Fruit fly (Drosophila melanogaster): ENCODE data around the gene CG15408.
A peak's percentile ranks its signal among the peaks of the same experiment; 100 is the strongest.

The CG15408 gene

dm6 chr2L:3369822-3370221 lies 37.2 kb downstream of the CG15408 start:
- TF ChIP-seq tj (GFP tag; optimal IDR thresholded peaks at IDR 0.05) (peak; percentile 49), kay (GFP tag; ENCODE audit: borderline replicate concordance) (peak; percentile 73), CG11617 (GFP tag; optimal IDR thresholded peaks at IDR 0.05) (no peak)

- TF ChIP-seq cnc (optimal IDR thresholded peaks at IDR 0.05) (no peak), CG14711 (tag; optimal IDR thresholded peaks at IDR 0.05) (no peak), pad (GFP tag; optimal IDR thresholded peaks at IDR 0.05) (no peak), ovo (GFP tag; optimal IDR thresholded peaks at IDR 0.05) (no peak), Mnt (GFP tag; optimal IDR thresholded peaks at IDR 0.05) (no peak), CG7101 (tag; optimal IDR thresholded peaks at IDR 0.05) (no peak), CG7045 (GFP tag; optimal IDR thresholded peaks at IDR 0.05) (no peak), kay (GFP tag; ENCODE audit: borderline replicate concordance) (peak; percentile 80), Clk (GFP tag; optimal IDR thresholded peaks at IDR 0.05) (no peak), tj (GFP tag; optimal IDR thresholded peaks at IDR 0.05) (peak; percentile 92), CG33017 (tag; optimal IDR thresholded peaks at IDR 0.05) (no peak), CG1620 (GFP tag; optimal IDR thresholded peaks at IDR 0.05) (no peak)
Measured at dm6 chr2L:3370920-3371319, 38.3 kb downstream of the CG15408 start.

dm6 chr2L:3371340-3371739 lies 38.7 kb downstream of the CG15408 start:
- TF ChIP-seq CG14711 (tag; optimal IDR thresholded peaks at IDR 0.05), result no peak
- TF ChIP-seq kay (GFP tag; ENCODE audit: borderline replicate concordance), result no peak
- peak; percentile 24 for TF ChIP-seq CG11617 (GFP tag; optimal IDR thresholded peaks at IDR 0.05)
- peak; percentile 49 for TF ChIP-seq cic (GFP tag; optimal IDR thresholded peaks at IDR 0.05)
- no peak for TF ChIP-seq bab1 (GFP tag; optimal IDR thresholded peaks at IDR 0.05)
- peak; percentile 48 for TF ChIP-seq Mnt (GFP tag; optimal IDR thresholded peaks at IDR 0.05)
- no peak for TF ChIP-seq cnc (optimal IDR thresholded peaks at IDR 0.05)
- TF ChIP-seq CG7045 (GFP tag; optimal IDR thresholded peaks at IDR 0.05), result peak; percentile 11
- peak; percentile 35 for TF ChIP-seq CG12768 (GFP tag; optimal IDR thresholded peaks at IDR 0.05)
- TF ChIP-seq toe (GFP tag; optimal IDR thresholded peaks at IDR 0.05), result no peak
- peak; percentile 24 for TF ChIP-seq CG33017 (tag; optimal IDR thresholded peaks at IDR 0.05)
- no peak for TF ChIP-seq ovo (GFP tag; optimal IDR thresholded peaks at IDR 0.05)
- peak; percentile 45 for TF ChIP-seq tj (GFP tag; optimal IDR thresholded peaks at IDR 0.05)
- no peak for TF ChIP-seq pad (GFP tag; optimal IDR thresholded peaks at IDR 0.05)
- TF ChIP-seq Hr96 (GFP tag; optimal IDR thresholded peaks at IDR 0.05), result no peak

- TF ChIP-seq ovo (GFP tag; optimal IDR thresholded peaks at IDR 0.05), result no peak
- peak; percentile 25 for TF ChIP-seq kay (GFP tag; ENCODE audit: borderline replicate concordance)
Measured at dm6 chr2L:3371776-3372383, 39.3 kb downstream of the CG15408 start.

dm6 chr2L:3372483-3372929 lies 39.9 kb downstream of the CG15408 start:
- no peak for TF ChIP-seq CG5204 (GFP tag; optimal IDR thresholded peaks at IDR 0.05)
- TF ChIP-seq Mnt (GFP tag; optimal IDR thresholded peaks at IDR 0.05), result no peak
- TF ChIP-seq CG14711 (tag; optimal IDR thresholded peaks at IDR 0.05), result peak; percentile 13
- no peak for TF ChIP-seq pad (GFP tag; optimal IDR thresholded peaks at IDR 0.05)
- peak; percentile 35 for TF ChIP-seq CG1620 (GFP tag; optimal IDR thresholded peaks at IDR 0.05)
- no peak for TF ChIP-seq CG33017 (tag; optimal IDR thresholded peaks at IDR 0.05)
- peak; percentile 2 for TF ChIP-seq Clk (GFP tag; optimal IDR thresholded peaks at IDR 0.05)
- no peak for TF ChIP-seq ovo (GFP tag; optimal IDR thresholded peaks at IDR 0.05)
- peak; percentile 1 for TF ChIP-seq tj (GFP tag; optimal IDR thresholded peaks at IDR 0.05)
- peak; percentile 23 for TF ChIP-seq CG11617 (GFP tag; optimal IDR thresholded peaks at IDR 0.05)
- peak; percentile 18 for TF ChIP-seq bab1 (GFP tag; optimal IDR thresholded peaks at IDR 0.05)
- peak; percentile 37 for TF ChIP-seq CG7101 (tag; optimal IDR thresholded peaks at IDR 0.05)

- TF ChIP-seq CG14711 (tag; optimal IDR thresholded peaks at IDR 0.05) (peak; percentile 50), toe (GFP tag; optimal IDR thresholded peaks at IDR 0.05) (no peak), Hr96 (GFP tag; optimal IDR thresholded peaks at IDR 0.05) (no peak), CG11617 (GFP tag; optimal IDR thresholded peaks at IDR 0.05) (no peak), CG7101 (tag; optimal IDR thresholded peaks at IDR 0.05) (peak; percentile 57), cnc (optimal IDR thresholded peaks at IDR 0.05) (no peak), CG5204 (GFP tag; optimal IDR thresholded peaks at IDR 0.05) (no peak), kay (GFP tag; ENCODE audit: borderline replicate concordance) (peak; percentile 57), Mnt (GFP tag; optimal IDR thresholded peaks at IDR 0.05) (peak; percentile 34), pad (GFP tag; optimal IDR thresholded peaks at IDR 0.05) (peak; percentile 43), cic (GFP tag; optimal IDR thresholded peaks at IDR 0.05) (no peak), CG12768 (GFP tag; optimal IDR thresholded peaks at IDR 0.05) (peak; percentile 23), CG7045 (GFP tag; optimal IDR thresholded peaks at IDR 0.05) (no peak), Crg-1 (GFP tag; optimal IDR thresholded peaks at IDR 0.05) (peak; percentile 54), ovo (GFP tag; optimal IDR thresholded peaks at IDR 0.05) (peak; percentile 17), bab1 (GFP tag; optimal IDR thresholded peaks at IDR 0.05) (peak; percentile 51), CG33017 (tag; optimal IDR thresholded peaks at IDR 0.05) (no peak), CG1620 (GFP tag; optimal IDR thresholded peaks at IDR 0.05) (peak; percentile 26), Clk (GFP tag; optimal IDR thresholded peaks at IDR 0.05) (no peak), tj (GFP tag; optimal IDR thresholded peaks at IDR 0.05) (no peak)
Measured at dm6 chr2L:3373242-3373641, 40.6 kb downstream of the CG15408 start, which contains the start of gene GramD1B. TSS of gene GramD1B (minus strand) at chr2L:3373372.

dm6 chr2L:3375611-3376010 lies 43.0 kb downstream of the CG15408 start, which contains the start of gene CG15412:
TSS of gene CG15412 (minus strand) at chr2L:3375711.
- TF ChIP-seq Clk (GFP tag; optimal IDR thresholded peaks at IDR 0.05) (no peak), CG7045 (GFP tag; optimal IDR thresholded peaks at IDR 0.05) (no peak), CG5204 (GFP tag; optimal IDR thresholded peaks at IDR 0.05) (no peak)

All from whole organism, adult.